Fruit fly (Drosophila melanogaster) whole organism, embryonic: ENCODE data around the gene Cep135.

Experiments
- Ada2b ChIP-seq: fragments of 200-800 bp; sonication (Bioruptor generic); IDR thresholded peaks from 2 replicates; pipeline ENCODE4 v1.3.6; 2022; ENCODE audit warnings: missing biosample characterization, missing genetic modification characterization
- Bdp1 ChIP-seq: fragments of 200-800 bp; sonication (Bioruptor generic); optimal IDR thresholded peaks from 3 replicates; lab custom pipeline; 2016; ENCODE audit warnings: missing biosample characterization, missing genetic modification characterization
- CG10267 ChIP-seq: fragments of 200-800 bp; sonication (Bioruptor generic); optimal IDR thresholded peaks from 2 replicates; lab custom pipeline; 2018; ENCODE audit warnings: missing biosample characterization, mild to moderate bottlenecking, missing genetic modification characterization, moderate library complexity
- CG10366 ChIP-seq: fragments of 200-800 bp; sonication (Bioruptor generic); IDR thresholded peaks from 2 replicates; pipeline ENCODE4 v1.3.6; 2022; ENCODE audit warnings: missing biosample characterization, missing genetic modification characterization
- CG11247 ChIP-seq: fragments of 200-800 bp; sonication (Bioruptor generic); IDR thresholded peaks from 2 replicates; pipeline ENCODE4 v1.3.6; 2022; ENCODE audit warnings: missing biosample characterization, missing genetic modification characterization
- CG11504 ChIP-seq: fragments of 200-800 bp; sonication (Bioruptor generic); optimal IDR thresholded peaks from 3 replicates; lab custom pipeline; 2019; ENCODE audit warnings: missing biosample characterization, mild to moderate bottlenecking, missing genetic modification characterization, moderate library complexity
- CG11695 ChIP-seq: fragments of 200-800 bp; sonication (Bioruptor generic); IDR thresholded peaks from 3 replicates; pipeline ENCODE4 v1.3.6; 2022; ENCODE audit warnings: missing biosample characterization, missing genetic modification characterization
- CG13424 ChIP-seq: fragments of 200-800 bp; sonication (Bioruptor generic); optimal IDR thresholded peaks from 2 replicates; lab custom pipeline; 2019; ENCODE audit warnings: missing biosample characterization, mild to moderate bottlenecking, missing genetic modification characterization, moderate library complexity
- CG14965 ChIP-seq: fragments of 200-800 bp; sonication (Bioruptor generic); optimal IDR thresholded peaks from 2 replicates; lab custom pipeline; 2016; ENCODE audit warnings: missing biosample characterization, missing genetic modification characterization, borderline replicate concordance
- CG15479 ChIP-seq: fragments of 200-800 bp; sonication (Bioruptor generic); optimal IDR thresholded peaks from 3 replicates; lab custom pipeline; 2019; ENCODE audit warnings: missing biosample characterization, mild to moderate bottlenecking, missing genetic modification characterization, moderate library complexity
- CG18764 ChIP-seq: fragments of 200-800 bp; sonication (Bioruptor generic); optimal IDR thresholded peaks from 3 replicates; lab custom pipeline; 2016; ENCODE audit warnings: missing biosample characterization, missing genetic modification characterization
- CG2120 ChIP-seq: fragments of 200-800 bp; sonication (Bioruptor generic); optimal IDR thresholded peaks from 3 replicates; lab custom pipeline; 2016; ENCODE audit warnings: missing biosample characterization, missing genetic modification characterization
- CG2678 ChIP-seq: fragments of 200-800 bp; sonication (Bioruptor generic); optimal IDR thresholded peaks from 3 replicates; lab custom pipeline; 2019; ENCODE audit warnings: missing biosample characterization, mild to moderate bottlenecking, missing genetic modification characterization, moderate library complexity
- CG2875 ChIP-seq: fragments of 200-800 bp; sonication (Bioruptor generic); optimal IDR thresholded peaks from 2 replicates; lab custom pipeline; 2017; ENCODE audit warnings: missing biosample characterization, mild to moderate bottlenecking, missing genetic modification characterization, missing genetic modification reagents
- CG3995 ChIP-seq: fragments of 200-800 bp; sonication (Bioruptor generic); optimal IDR thresholded peaks from 3 replicates; lab custom pipeline; 2016; ENCODE audit warnings: missing biosample characterization, missing genetic modification characterization
- CG6854 ChIP-seq: fragments of 200-800 bp; sonication (Bioruptor generic); optimal IDR thresholded peaks from 3 replicates; lab custom pipeline; 2017; ENCODE audit warnings: missing biosample characterization, mild to moderate bottlenecking, missing genetic modification characterization
- CG7839 ChIP-seq: fragments of 200-800 bp; sonication (Bioruptor generic); optimal IDR thresholded peaks from 3 replicates; lab custom pipeline; 2018; ENCODE audit warnings: missing biosample characterization, mild to moderate bottlenecking, missing genetic modification characterization, moderate library complexity
- CG8478 ChIP-seq: fragments of >200 bp; optimal IDR thresholded peaks from 2 replicates; lab custom pipeline; 2018
- CG9215 ChIP-seq: fragments of 200-800 bp; sonication (Bioruptor generic); IDR thresholded peaks from 2 replicates; pipeline ENCODE4 v1.3.6; 2022; ENCODE audit warnings: missing biosample characterization, missing genetic modification characterization
- Ets65A ChIP-seq: fragments of 200-800 bp; sonication (Bioruptor generic); peaks from one replicate; lab custom pipeline; 2016; ENCODE audit warnings: missing biosample characterization, missing genetic modification characterization
- Hey ChIP-seq: fragments of 200-800 bp; sonication (Bioruptor generic); optimal IDR thresholded peaks from 3 replicates; lab custom pipeline; 2018; ENCODE audit warnings: missing biosample characterization, mild to moderate bottlenecking, missing genetic modification characterization
- Mad ChIP-seq: fragments of 200-800 bp; sonication (Bioruptor generic); optimal IDR thresholded peaks from 2 replicates; lab custom pipeline; 2016; ENCODE audit warnings: missing biosample characterization, missing genetic modification characterization
- Pdp1 ChIP-seq, 2 experiments: fragments of 200-800 bp; sonication (Bioruptor generic); optimal IDR thresholded peaks; 3 replicates each; lab custom pipeline; 2016; ENCODE audit warnings: missing biosample characterization in 2 of 2, missing genetic modification characterization in 2 of 2, mild to moderate bottlenecking in 1 of 2, moderate library complexity in 1 of 2
- Stat92E ChIP-seq, 3 experiments: fragments of >200 bp in 2 of 3; fragments of 200-800 bp in 1 of 3; sonication (Bioruptor generic) in 1 of 3; optimal IDR thresholded peaks; 2 replicates each; lab custom pipeline; 2017 to 2019; ENCODE audit warnings: missing biosample characterization in 3 of 3, missing genetic modification characterization in 3 of 3, mild to moderate bottlenecking in 1 of 3, moderate library complexity in 1 of 3
- Trl ChIP-seq, 3 experiments: fragments of >200 bp in 2 of 3; fragments of 200-800 bp in 1 of 3; sonication (Bioruptor generic) in 1 of 3; optimal IDR thresholded peaks; 2 replicates in 1 of 3; 3 replicates in 2 of 3; lab custom pipeline; 2016 to 2017; ENCODE audit warnings: missing biosample characterization in 1 of 3, missing genetic modification characterization in 1 of 3
- abd-A ChIP-seq: fragments of 200-800 bp; sonication (Bioruptor generic); optimal IDR thresholded peaks from 3 replicates; lab custom pipeline; 2019; ENCODE audit warnings: missing biosample characterization, mild to moderate bottlenecking, missing genetic modification characterization, moderate library complexity
- al ChIP-seq: fragments of 200-800 bp; sonication (Bioruptor generic); IDR thresholded peaks from 2 replicates; pipeline ENCODE4 v1.3.6; 2022; ENCODE audit warnings: missing biosample characterization, missing genetic modification characterization
- ap ChIP-seq: fragments of 200-800 bp; sonication (Bioruptor generic); IDR thresholded peaks from 2 replicates; pipeline ENCODE4 v1.3.6; 2022; ENCODE audit warnings: missing biosample characterization, missing genetic modification characterization
- ase ChIP-seq: fragments of 200-800 bp; sonication (Bioruptor generic); IDR thresholded peaks from 3 replicates; pipeline ENCODE4 v1.3.6; 2022; ENCODE audit warnings: missing biosample characterization, missing genetic modification characterization
- bbx ChIP-seq: fragments of 200-800 bp; sonication (Bioruptor generic); IDR thresholded peaks from 2 replicates; pipeline ENCODE4 v1.3.6; 2022; ENCODE audit warnings: missing biosample characterization, missing genetic modification characterization; ENCODE audit not compliant: partially characterized antibody
- bsh ChIP-seq, 2 experiments: fragments of 200-800 bp; sonication (Bioruptor generic); optimal IDR thresholded peaks; 2 replicates each; lab custom pipeline; 2017 to 2018; ENCODE audit warnings: mild to moderate bottlenecking in 2 of 2, missing biosample characterization in 2 of 2, missing genetic modification characterization in 2 of 2, moderate library complexity in 1 of 2
- cato ChIP-seq: fragments of 200-800 bp; sonication (Bioruptor generic); optimal IDR thresholded peaks from 2 replicates; lab custom pipeline; 2016; ENCODE audit warnings: missing biosample characterization, missing genetic modification characterization, borderline replicate concordance
- crol ChIP-seq: fragments of 200-800 bp; sonication (Bioruptor generic); IDR thresholded peaks from 2 replicates; pipeline ENCODE4 v1.3.6; 2022; ENCODE audit warnings: missing biosample characterization, missing genetic modification characterization
- dmrt11E ChIP-seq: fragments of 200-800 bp; sonication (Bioruptor generic); optimal IDR thresholded peaks from 3 replicates; lab custom pipeline; 2018; ENCODE audit warnings: missing biosample characterization, mild to moderate bottlenecking, missing genetic modification characterization, moderate library complexity
- dmrt99B ChIP-seq: fragments of 200-800 bp; sonication (Bioruptor generic); optimal IDR thresholded peaks from 2 replicates; lab custom pipeline; 2018; ENCODE audit warnings: missing biosample characterization, mild to moderate bottlenecking, missing genetic modification characterization, moderate library complexity
- grau ChIP-seq: fragments of 200-800 bp; optimal IDR thresholded peaks from 3 replicates; lab custom pipeline; 2019; ENCODE audit warnings: missing biosample characterization, mild to moderate bottlenecking, missing genetic modification characterization, moderate library complexity
- gsb-n ChIP-seq: fragments of 200-800 bp; sonication (Bioruptor generic); optimal IDR thresholded peaks from 3 replicates; lab custom pipeline; 2018; ENCODE audit warnings: missing biosample characterization, mild to moderate bottlenecking, missing genetic modification characterization
- h ChIP-seq: fragments of >200 bp; optimal IDR thresholded peaks from 2 replicates; lab custom pipeline; 2017
- nau ChIP-seq: fragments of 200-800 bp; sonication (Bioruptor generic); optimal IDR thresholded peaks from 3 replicates; lab custom pipeline; 2017; ENCODE audit warnings: missing biosample characterization, mild to moderate bottlenecking, missing genetic modification characterization, missing genetic modification reagents
- nom ChIP-seq: fragments of 200-800 bp; sonication (Bioruptor generic); optimal IDR thresholded peaks from 2 replicates; lab custom pipeline; 2017; ENCODE audit warnings: missing biosample characterization, missing genetic modification characterization, mild to moderate bottlenecking, moderate library complexity, missing genetic modification reagents
- pita ChIP-seq: fragments of 200-800 bp; sonication (Bioruptor generic); optimal IDR thresholded peaks from 2 replicates; lab custom pipeline; 2017; ENCODE audit warnings: missing biosample characterization, mild to moderate bottlenecking, missing genetic modification characterization
- row ChIP-seq: fragments of 200-800 bp; sonication (Bioruptor generic); IDR thresholded peaks from 3 replicates; pipeline ENCODE4 v1.3.6; 2022; ENCODE audit warnings: missing biosample characterization, missing genetic modification characterization
- sima ChIP-seq: fragments of 200-800 bp; sonication (Bioruptor generic); optimal IDR thresholded peaks from 2 replicates; lab custom pipeline; 2016; ENCODE audit warnings: missing biosample characterization, missing genetic modification characterization
- so ChIP-seq: fragments of 200-800 bp; sonication (Bioruptor generic); IDR thresholded peaks from 3 replicates; pipeline ENCODE4 v1.3.6; 2022; ENCODE audit warnings: missing biosample characterization, missing genetic modification characterization
- tup ChIP-seq: fragments of 200-800 bp; sonication (Bioruptor generic); optimal IDR thresholded peaks from 2 replicates; lab custom pipeline; 2016; ENCODE audit warnings: missing biosample characterization, mild to moderate bottlenecking, missing genetic modification characterization, moderate library complexity
- unpg ChIP-seq: fragments of 200-800 bp; sonication (Bioruptor generic); optimal IDR thresholded peaks from 3 replicates; lab custom pipeline; 2018; ENCODE audit warnings: missing biosample characterization, mild to moderate bottlenecking, missing genetic modification characterization, moderate library complexity

The Cep135 gene

dm6 chr3L:15101639-15102413 is 14.7 kb upstream of the Cep135 start (continued):
- TF ChIP-seq Ets65A (GFP tag; lab: Kevin White, UChicago) (peak; percentile 74), Trl (optimal IDR thresholded peaks at IDR 0.05; lab: Kevin White, UChicago) (peak; percentile 14 to 38), Trl (GFP tag; optimal IDR thresholded peaks at IDR 0.05; lab: Kevin White, UChicago) (no peak), CG11504 (peak; percentile 23), Ada2b (GFP tag; lab: Robert Waterston, UW) (no peak), gsb-n (tag; lab: Kevin White, UChicago) (peak; percentile 66), Pdp1 (GFP tag; optimal IDR thresholded peaks at IDR 0.05; lab: Kevin White, UChicago) (peak in 1 of 2 experiments; percentile 17), CG11247 (GFP tag; lab: Robert Waterston, UW) (0 out of 2 replicates have a peak, but pooled peaks have one; percentile 14), CG6854 (peak; percentile 46), h (lab: Kevin White, UChicago) (no peak), pita (GFP tag; lab: Kevin White, UChicago) (no peak), al (GFP tag; lab: Robert Waterston, UW) (no peak), CG15479 (GFP tag; lab: Kevin White, UChicago) (no peak), crol (GFP tag; lab: Robert Waterston, UW) (peak; percentile 80), CG9215 (GFP tag; lab: Robert Waterston, UW) (no peak), grau (peak; percentile 76), nau (GFP tag; lab: Kevin White, UChicago) (peak; percentile 82)

dm6 chr3L:15102669-15103309 is 13.7 kb upstream of the Cep135 start:
- TF ChIP-seq nau (GFP tag; lab: Kevin White, UChicago) (no peak), Hey (tag; lab: Kevin White, UChicago) (peak; percentile 92), Mad (GFP tag; lab: Kevin White, UChicago) (no peak), CG2120 (GFP tag; lab: Kevin White, UChicago) (no peak), CG14965 (GFP tag; lab: Kevin White, UChicago) (no peak), ap (GFP tag; lab: Robert Waterston, UW) (no peak), nom (GFP tag; lab: Kevin White, UChicago) (peak; percentile 24), row (GFP tag; lab: Robert Waterston, UW) (peak; percentile 61), CG13424 (peak; percentile 16), dmrt11E (no peak), CG10366 (no peak), CG11695 (GFP tag; lab: Robert Waterston, UW) (peak; percentile 28; the same call in 1 of the 3 replicates), Stat92E (GFP tag; optimal IDR thresholded peaks at IDR 0.05; lab: Kevin White, UChicago) (no peak), ase (GFP tag; lab: Robert Waterston, UW) (no peak), CG18764 (GFP tag; lab: Kevin White, UChicago) (no peak), CG3995 (no peak), Bdp1 (no peak), sima (no peak), bbx (GFP tag; lab: Robert Waterston, UW) (no peak), so (GFP tag; lab: Robert Waterston, UW) (no peak), CG10267 (tag; lab: Kevin White, UChicago) (no peak), CG2875 (GFP tag; lab: Kevin White, UChicago) (no peak), tup (GFP tag; lab: Kevin White, UChicago) (no peak), grau (peak; percentile 78), bsh (GFP tag; optimal IDR thresholded peaks at IDR 0.05; lab: Kevin White, UChicago) (no peak), unpg (peak; percentile 20), cato (GFP tag; lab: Kevin White, UChicago) (no peak), CG8478 (lab: Kevin White, UChicago) (peak; percentile 44), abd-A (no peak), Ets65A (GFP tag; lab: Kevin White, UChicago) (no peak), dmrt99B (tag; lab: Kevin White, UChicago) (peak; percentile 26), CG2678 (tag; lab: Kevin White, UChicago) (peak; percentile 24), CG7839 (peak; percentile 12)
